Worm (Caenorhabditis elegans): ENCODE results near the gene C41G11.1.

C41G11.1 gene

ce11 chrX:5686065-5686464, 34.0 kb downstream of the C41G11.1 start, which contains the start of gene set-20 (continued):
- TF ChIP-seq ccch-3 (GFP tag; optimal IDR thresholded peaks at IDR 0.05): no peak
- peak; percentile 26 for TF ChIP-seq F23B12.7 (tag; optimal IDR thresholded peaks at IDR 0.05; ENCODE audit: insufficient read depth)
- no peak for TF ChIP-seq ztf-3 (GFP tag; optimal IDR thresholded peaks at IDR 0.05)
- TF ChIP-seq hlh-26 (GFP tag; conservative IDR thresholded peaks at IDR 0.05): no peak
- TF ChIP-seq dox-1 (GFP tag; IDR thresholded peaks at IDR 0.05): peak; percentile 70
- no peak for TF ChIP-seq B0019.2 (GFP tag; conservative IDR thresholded peaks at IDR 0.05)
- TF ChIP-seq unc-62 (GFP tag; optimal IDR thresholded peaks at IDR 0.05): no peak
- TF ChIP-seq zfh-2 (GFP tag; conservative IDR thresholded peaks at IDR 0.05): peak; percentile 65

- TF ChIP-seq cebp-2 (GFP tag; IDR thresholded peaks at IDR 0.05) (no peak), Y95B8A.8 (GFP tag; IDR thresholded peaks at IDR 0.05) (no peak), F49E8.2 (tag; optimal IDR thresholded peaks at IDR 0.05; ENCODE audit: insufficient read depth) (no peak), aptf-2 (GFP tag; conservative IDR thresholded peaks at IDR 0.05) (no peak)
These were observed 39.9 kb downstream of the C41G11.1 start, which contains the start of gene set-19 for ce11 chrX:5680125-5680524. TSS of gene set-19 (minus strand) at chrX:5680225.

ce11 chrX:5672615-5673014, 47.4 kb downstream of the C41G11.1 start:
- TF ChIP-seq athp-1 (tag; optimal IDR thresholded peaks at IDR 0.05) (no peak), K11D2.4 (GFP tag; IDR thresholded peaks at IDR 0.05) (no peak)

- TF ChIP-seq F49E8.2 (tag; optimal IDR thresholded peaks at IDR 0.05; ENCODE audit: insufficient read depth) (no peak), nhr-80 (tag; optimal IDR thresholded peaks at IDR 0.05) (peak; percentile 69), cebp-1 (GFP tag; IDR thresholded peaks at IDR 0.05) (0 out of 2 replicates have a peak, but pooled peaks have one; percentile 27), cebp-1 (tag; optimal IDR thresholded peaks at IDR 0.05) (no peak), nfyb-1 (GFP tag; IDR thresholded peaks at IDR 0.05) (no peak)
These were observed 49.2 kb downstream of the C41G11.1 start for ce11 chrX:5670829-5671228.

- TF ChIP-seq nhr-120 (GFP tag; IDR thresholded peaks at IDR 0.05) (no peak), F55B11.4 (tag; optimal IDR thresholded peaks at IDR 0.05; ENCODE audit: borderline replicate concordance, insufficient read depth) (no peak), nhr-80 (tag; optimal IDR thresholded peaks at IDR 0.05) (peak; percentile 92), dox-1 (GFP tag; IDR thresholded peaks at IDR 0.05) (peak; percentile 62)
These were observed 50.3 kb downstream of the C41G11.1 start for ce11 chrX:5669733-5670132.
